Fruit fly (Drosophila melanogaster) Kc167 (cell line): Measurements from ENCODE around the gene Grx5.

Source experiments
- Myc ChIP-seq: fragments of >200 bp; optimal IDR thresholded peaks from 2 replicates; lab custom pipeline; 2017; ENCODE audit warnings: missing external identifiers
- Sin3A ChIP-seq: fragments of >200 bp; optimal IDR thresholded peaks from 2 replicates; lab custom pipeline; 2018; ENCODE audit warnings: missing external identifiers
- insv ChIP-seq: fragments of >200 bp; optimal IDR thresholded peaks from 3 replicates; lab custom pipeline; 2018; ENCODE audit warnings: missing external identifiers
- psq ChIP-seq: fragments of >200 bp; optimal IDR thresholded peaks from 2 replicates; lab custom pipeline; 2017; ENCODE audit warnings: missing external identifiers

dm6 chrX:14839047-14839446, 1.0 kb upstream of the Grx5 start, which contains the start of the genes CG32590 and Flo2:
- TF ChIP-seq psq (lab: Kevin White, UChicago) (no peak), Sin3A (lab: Kevin White, UChicago) (no peak), Myc (lab: Kevin White, UChicago) (no peak), insv (lab: Kevin White, UChicago) (no peak)
